Fruit fly (Drosophila melanogaster) whole organism, pupa: Measurements from ENCODE around the gene Spn28Dc.
"Not testable (repeated sequence)": the region's sequence is repeated elsewhere in the genome, so short reads cannot be mapped to it uniquely, and the experiment has no call there.

ENCODE experiments used
- CG10348 ChIP-seq: fragments of 200-800 bp; sonication (Bioruptor generic); IDR thresholded peaks from 2 replicates; pipeline ENCODE4 v1.3.6; 2022; ENCODE audit warnings: missing biosample characterization, missing genetic modification characterization
- CG12605 ChIP-seq: fragments of 200-800 bp; sonication (Bioruptor generic); IDR thresholded peaks from 2 replicates; pipeline ENCODE4 v1.3.6; 2022; ENCODE audit warnings: missing biosample characterization, missing genetic modification characterization
- CG13204 ChIP-seq: fragments of 200-800 bp; sonication (Bioruptor generic); optimal IDR thresholded peaks from 2 replicates; lab custom pipeline; 2018; ENCODE audit warnings: missing biosample characterization, mild to moderate bottlenecking, missing genetic modification characterization, moderate library complexity
- CG14655 ChIP-seq: fragments of 200-800 bp; sonication (Bioruptor generic); optimal IDR thresholded peaks from 3 replicates; lab custom pipeline; 2017; ENCODE audit warnings: mild to moderate bottlenecking, missing biosample characterization, missing genetic modification reagents, missing genetic modification characterization
- CG15710 ChIP-seq: fragments of 200-800 bp; sonication (Bioruptor generic); optimal IDR thresholded peaks from 2 replicates; lab custom pipeline; 2018; ENCODE audit warnings: missing biosample characterization, mild to moderate bottlenecking, missing genetic modification characterization, moderate library complexity
- CG17806 ChIP-seq: fragments of 200-800 bp; sonication (Bioruptor generic); optimal IDR thresholded peaks from 2 replicates; lab custom pipeline; 2018; ENCODE audit warnings: missing biosample characterization, mild to moderate bottlenecking, missing genetic modification characterization, moderate library complexity
- CG32121 ChIP-seq: fragments of 200-800 bp; sonication (Bioruptor generic); IDR thresholded peaks from 2 replicates; pipeline ENCODE4 v1.3.6; 2022; ENCODE audit warnings: missing biosample characterization, missing genetic modification characterization
- CG34367 ChIP-seq: fragments of 200-800 bp; sonication (Bioruptor generic); optimal IDR thresholded peaks from 2 replicates; lab custom pipeline; 2018; ENCODE audit warnings: missing biosample characterization, mild to moderate bottlenecking, missing genetic modification characterization
- CG4496 ChIP-seq: fragments of 200-800 bp; sonication (Bioruptor generic); IDR thresholded peaks from 3 replicates; pipeline ENCODE4 v1.3.6; 2022; ENCODE audit warnings: missing biosample characterization, missing genetic modification characterization
- CG8159 ChIP-seq: fragments of 200-800 bp; sonication (Bioruptor generic); optimal IDR thresholded peaks from 3 replicates; lab custom pipeline; 2018; ENCODE audit warnings: missing biosample characterization, mild to moderate bottlenecking, missing genetic modification characterization, moderate library complexity
- CG8301 ChIP-seq: fragments of 200-800 bp; sonication (Bioruptor generic); optimal IDR thresholded peaks from 2 replicates; lab custom pipeline; 2018; ENCODE audit warnings: missing biosample characterization, mild to moderate bottlenecking, missing genetic modification characterization
- CG9948 ChIP-seq: fragments of 200-800 bp; sonication (Bioruptor generic); optimal IDR thresholded peaks from 2 replicates; lab custom pipeline; 2018; ENCODE audit warnings: missing biosample characterization, mild to moderate bottlenecking, missing genetic modification characterization, moderate library complexity
- D1 ChIP-seq: fragments of 200-800 bp; sonication (Bioruptor generic); optimal IDR thresholded peaks from 2 replicates; lab custom pipeline; 2018; ENCODE audit warnings: missing biosample characterization, mild to moderate bottlenecking, missing genetic modification characterization, moderate library complexity
- EcR ChIP-seq: fragments of 200-800 bp; sonication (Bioruptor generic); optimal IDR thresholded peaks from 3 replicates; lab custom pipeline; 2019; ENCODE audit warnings: missing biosample characterization, missing genetic modification characterization, mild to moderate bottlenecking, moderate library complexity, missing genetic modification reagents
- Ets98B ChIP-seq: fragments of 200-800 bp; sonication (Bioruptor generic); IDR thresholded peaks from 2 replicates; pipeline ENCODE4 v1.3.6; 2022; ENCODE audit warnings: missing biosample characterization, missing genetic modification characterization
- Pif1A ChIP-seq: fragments of 200-800 bp; sonication (Bioruptor generic); optimal IDR thresholded peaks from 3 replicates; lab custom pipeline; 2016; ENCODE audit warnings: missing biosample characterization, missing genetic modification characterization
- Pif1B ChIP-seq: fragments of 200-800 bp; sonication (Bioruptor generic); optimal IDR thresholded peaks from 3 replicates; lab custom pipeline; 2016; ENCODE audit warnings: missing biosample characterization, missing genetic modification characterization
- Snoo ChIP-seq: fragments of 200-800 bp; sonication (Bioruptor generic); optimal IDR thresholded peaks from 3 replicates; lab custom pipeline; 2017; ENCODE audit warnings: missing biosample characterization, mild to moderate bottlenecking, missing genetic modification characterization, inconsistent platforms
- fd96Ca ChIP-seq: fragments of 200-800 bp; sonication (Bioruptor generic); IDR thresholded peaks from 3 replicates; pipeline ENCODE4 v1.3.6; 2022; ENCODE audit warnings: missing biosample characterization, missing genetic modification characterization
- gl ChIP-seq: fragments of 200-800 bp; sonication (Bioruptor generic); optimal IDR thresholded peaks from 2 replicates; lab custom pipeline; 2018; ENCODE audit warnings: missing biosample characterization, mild to moderate bottlenecking, missing genetic modification characterization
- rn ChIP-seq: fragments of 200-800 bp; sonication (Bioruptor generic); IDR thresholded peaks from 2 replicates; pipeline ENCODE4 v1.3.6; 2022; ENCODE audit warnings: missing biosample characterization, missing genetic modification characterization

Spn28Dc gene

dm6 chr2L:7984059-7984800 is 22.8 kb downstream of the Spn28Dc start, which contains the start of gene Snoo:
TSS of gene Snoo (minus strand) at chr2L:7984196.
- TF ChIP-seq EcR (GFP tag; lab: Kevin White, UChicago), result no peak
- TF ChIP-seq D1, result no peak
- TF ChIP-seq Ets98B (GFP tag; lab: Robert Waterston, UW), result peak; percentile 30; the same call in 1 of the 2 replicates
- TF ChIP-seq CG32121 (GFP tag; lab: Robert Waterston, UW), result no peak
- no peak for TF ChIP-seq CG34367 (tag; lab: Kevin White, UChicago)
- TF ChIP-seq CG15710 (tag; lab: Kevin White, UChicago), result no peak
- peak; percentile 80 for TF ChIP-seq CG12605 (GFP tag; lab: Robert Waterston, UW)
- no peak for TF ChIP-seq Pif1B
- no peak for TF ChIP-seq CG10348 (GFP tag; lab: Robert Waterston, UW)
- TF ChIP-seq CG14655 (GFP tag; lab: Kevin White, UChicago), result no peak
- TF ChIP-seq Snoo, result no peak
- no peak for TF ChIP-seq CG8159
- TF ChIP-seq CG8301 (tag; lab: Kevin White, UChicago), result no peak
- no peak for TF ChIP-seq Pif1A (GFP tag; lab: Kevin White, UChicago)
- TF ChIP-seq rn, result no peak
- TF ChIP-seq CG13204 (GFP tag; lab: Kevin White, UChicago), result peak; percentile 3
- TF ChIP-seq CG4496 (GFP tag; lab: Robert Waterston, UW), result peak; percentile 22; the same call in 1 of the 3 replicates
- TF ChIP-seq fd96Ca (GFP tag; lab: Robert Waterston, UW), result 0 out of 3 replicates have a peak, but pooled peaks have one; percentile 20
- TF ChIP-seq gl (tag; lab: Kevin White, UChicago), result no peak
- no peak for TF ChIP-seq CG9948 (tag; lab: Kevin White, UChicago)
- TF ChIP-seq CG17806, result no peak

dm6 chr2L:7983646-7984045 is 23.4 kb downstream of the Spn28Dc start, which contains the start of gene CG7231:
TSS of gene CG7231 (plus strand) at chr2L:7983946.
- TF ChIP-seq CG8301 (tag; lab: Kevin White, UChicago); D1; CG34367 (tag; lab: Kevin White, UChicago): not testable (repeated sequence)

- peak; percentile 72 for TF ChIP-seq CG13204 (GFP tag; lab: Kevin White, UChicago)
- TF ChIP-seq CG4496 (GFP tag; lab: Robert Waterston, UW), result peak; percentile 45; the same call in 1 of the 3 replicates
- TF ChIP-seq CG32121 (GFP tag; lab: Robert Waterston, UW), result peak; percentile 41; the same call in 1 of the 2 replicates
- no peak for TF ChIP-seq CG15710 (tag; lab: Kevin White, UChicago)
- no peak for TF ChIP-seq Snoo
- TF ChIP-seq EcR (GFP tag; lab: Kevin White, UChicago), result no peak
- TF ChIP-seq gl (tag; lab: Kevin White, UChicago), result no peak
- no peak for TF ChIP-seq CG8301 (tag; lab: Kevin White, UChicago)
- TF ChIP-seq fd96Ca (GFP tag; lab: Robert Waterston, UW), result no peak
- no peak for TF ChIP-seq CG34367 (tag; lab: Kevin White, UChicago)
- TF ChIP-seq CG17806, result no peak
- TF ChIP-seq Pif1B, result no peak
- no peak for TF ChIP-seq CG14655 (GFP tag; lab: Kevin White, UChicago)
- TF ChIP-seq Pif1A (GFP tag; lab: Kevin White, UChicago), result no peak
- TF ChIP-seq Ets98B (GFP tag; lab: Robert Waterston, UW), result no peak; the same call in 1 of the 2 replicates
- TF ChIP-seq D1, result no peak
- TF ChIP-seq rn, result no peak
- peak; percentile 35; the same call in 1 of the 2 replicates for TF ChIP-seq CG12605 (GFP tag; lab: Robert Waterston, UW)
- no peak for TF ChIP-seq CG8159
- TF ChIP-seq CG9948 (tag; lab: Kevin White, UChicago), result no peak
- TF ChIP-seq CG10348 (GFP tag; lab: Robert Waterston, UW), result no peak
These were observed 30.3 kb downstream of the Spn28Dc start for dm6 chr2L:7976738-7977137.

dm6 chr2L:7973470-7974207 is 33.4 kb downstream of the Spn28Dc start:
- TF ChIP-seq CG4496 (GFP tag; lab: Robert Waterston, UW) (peak; percentile 49; the same call in 1 of the 3 replicates), CG17806 (peak; percentile 41), CG14655 (GFP tag; lab: Kevin White, UChicago) (peak; percentile 44), CG34367 (tag; lab: Kevin White, UChicago) (no peak), fd96Ca (GFP tag; lab: Robert Waterston, UW) (no peak), CG9948 (tag; lab: Kevin White, UChicago) (peak; percentile 64), Snoo (peak; percentile 65), Pif1A (GFP tag; lab: Kevin White, UChicago) (peak; percentile 28), CG15710 (tag; lab: Kevin White, UChicago) (peak; percentile 45), CG8159 (peak; percentile 52), Pif1B (peak; percentile 6), EcR (GFP tag; lab: Kevin White, UChicago) (peak; percentile 77), CG8301 (tag; lab: Kevin White, UChicago) (peak; percentile 2), CG10348 (GFP tag; lab: Robert Waterston, UW) (no peak), CG13204 (GFP tag; lab: Kevin White, UChicago) (peak; percentile 77)
- TF ChIP-seq, all 21 proteins: peak for 12

DNA sequence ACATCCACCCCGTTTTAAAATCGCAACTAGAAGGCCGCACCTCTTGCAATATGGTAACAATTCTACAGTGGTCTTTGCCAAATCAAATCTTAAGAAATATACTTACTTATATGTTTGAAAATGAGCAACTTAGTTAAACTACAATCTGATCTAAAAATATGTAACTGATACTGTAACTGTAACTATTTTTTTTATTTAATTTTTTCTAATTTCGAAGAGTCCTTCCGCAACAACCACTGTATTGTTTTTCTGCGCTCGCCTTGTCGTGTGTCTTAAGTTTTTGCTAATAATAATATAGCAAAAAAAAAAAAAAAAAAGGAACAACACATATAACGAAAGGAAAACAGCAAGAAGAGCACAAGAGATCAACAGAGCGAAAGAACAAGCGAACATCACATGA is 35.6 kb downstream of the Spn28Dc start:
- TF ChIP-seq CG34367 (tag; lab: Kevin White, UChicago) (peak; percentile 47), CG8301 (tag; lab: Kevin White, UChicago) (peak; percentile 73), fd96Ca (GFP tag; lab: Robert Waterston, UW) (no peak), CG17806 (peak; percentile 47), D1 (no peak), CG12605 (GFP tag; lab: Robert Waterston, UW) (peak; percentile 62; the same call in 1 of the 2 replicates), Pif1A (GFP tag; lab: Kevin White, UChicago) (peak; percentile 81), CG4496 (GFP tag; lab: Robert Waterston, UW) (peak; percentile 76), CG8159 (peak; percentile 35), EcR (GFP tag; lab: Kevin White, UChicago) (no peak), CG10348 (GFP tag; lab: Robert Waterston, UW) (no peak), CG9948 (tag; lab: Kevin White, UChicago) (peak; percentile 66), CG13204 (GFP tag; lab: Kevin White, UChicago) (no peak), Snoo (no peak), gl (tag; lab: Kevin White, UChicago) (no peak), Ets98B (GFP tag; lab: Robert Waterston, UW) (peak; percentile 58), CG15710 (tag; lab: Kevin White, UChicago) (peak; percentile 56), rn (peak; percentile 31; the same call in 1 of the 2 replicates), Pif1B (peak; percentile 67), CG14655 (GFP tag; lab: Kevin White, UChicago) (peak; percentile 82), CG32121 (GFP tag; lab: Robert Waterston, UW) (peak; percentile 44; the same call in 1 of the 2 replicates)
- TF ChIP-seq, all 21 proteins: peak for 14
